Fruit fly (Drosophila melanogaster) whole organism, prepupa: Measurements from ENCODE around the gene CG9021.

Source experiments
- CG10669 ChIP-seq: fragments of 200-800 bp; sonication (Bioruptor generic); optimal IDR thresholded peaks from 3 replicates; lab custom pipeline; 2018; ENCODE audit warnings: missing biosample characterization, mild to moderate bottlenecking, missing genetic modification characterization, moderate library complexity
- CG11902 ChIP-seq: fragments of 200-800 bp; sonication (Bioruptor generic); optimal IDR thresholded peaks from 3 replicates; lab custom pipeline; 2016; ENCODE audit warnings: missing biosample characterization, missing genetic modification characterization
- CG16779 ChIP-seq: fragments of 200-800 bp; sonication (Bioruptor generic); optimal IDR thresholded peaks from 3 replicates; lab custom pipeline; 2017; ENCODE audit warnings: missing biosample characterization, mild to moderate bottlenecking, missing genetic modification characterization
- Hr39 ChIP-seq: fragments of 200-800 bp; sonication (Bioruptor generic); optimal IDR thresholded peaks from 2 replicates; lab custom pipeline; 2016; ENCODE audit warnings: missing biosample characterization, missing genetic modification characterization
- OdsH ChIP-seq: fragments of 200-800 bp; sonication (Bioruptor generic); optimal IDR thresholded peaks from 3 replicates; lab custom pipeline; 2016; ENCODE audit warnings: missing biosample characterization, missing genetic modification characterization
- Sox15 ChIP-seq: fragments of 200-800 bp; sonication (Bioruptor generic); optimal IDR thresholded peaks from 3 replicates; lab custom pipeline; 2016; ENCODE audit warnings: missing biosample characterization, missing genetic modification characterization
- acj6 ChIP-seq: fragments of 200-800 bp; sonication (Bioruptor generic); optimal IDR thresholded peaks from 3 replicates; lab custom pipeline; 2016; ENCODE audit warnings: missing biosample characterization, missing genetic modification characterization
- esn ChIP-seq: fragments of 200-800 bp; sonication (Bioruptor generic); optimal IDR thresholded peaks from 2 replicates; lab custom pipeline; 2016; ENCODE audit warnings: missing biosample characterization, mild to moderate bottlenecking, missing genetic modification characterization, moderate library complexity

dm6 chr2L:5894533-5894932, 10.0 kb downstream of the CG9021 start:
- TF ChIP-seq esn (GFP tag; lab: Kevin White, UChicago) (no peak), acj6 (GFP tag; lab: Kevin White, UChicago) (no peak), CG16779 (tag; lab: Kevin White, UChicago) (no peak), CG11902 (GFP tag; lab: Kevin White, UChicago) (no peak), Sox15 (GFP tag; lab: Kevin White, UChicago) (no peak), OdsH (GFP tag; lab: Kevin White, UChicago) (no peak), Hr39 (GFP tag; lab: Kevin White, UChicago) (no peak), CG10669 (GFP tag; lab: Kevin White, UChicago) (no peak)
